Worm (Caenorhabditis elegans) whole organism, early embryonic: Measurements from ENCODE around the gene Y37D8A.25.

Experiments used
- B0310.2 ChIP-seq: sonication (generic microtip); optimal IDR thresholded peaks from 2 replicates; lab custom pipeline; 2016; ENCODE audit warnings: mild to moderate bottlenecking, missing genetic modification characterization, missing compliant biosample characterization
- F13C5.2 ChIP-seq: sonication (generic microtip); optimal IDR thresholded peaks from 2 replicates; lab custom pipeline; 2017; ENCODE audit warnings: mild to moderate bottlenecking, missing genetic modification characterization, inconsistent platforms, missing compliant biosample characterization
- aly-1 ChIP-seq: sonication (generic microtip); optimal IDR thresholded peaks from 2 replicates; lab custom pipeline; 2016; ENCODE audit warnings: missing genetic modification characterization, missing compliant biosample characterization
- ama-1 ChIP-seq: fragments of 150-350 bp; optimal IDR thresholded peaks from 2 replicates; lab custom pipeline; 2014
- ceh-13 ChIP-seq: fragments of 200-800 bp; sonication (Bioruptor generic); optimal IDR thresholded peaks from 2 replicates; lab custom pipeline; 2018; ENCODE audit warnings: mild to moderate bottlenecking, missing genetic modification characterization, missing compliant biosample characterization
- ceh-36 ChIP-seq: sonication (generic microtip); optimal IDR thresholded peaks from 2 replicates; lab custom pipeline; 2016; ENCODE audit warnings: missing genetic modification characterization, inconsistent platforms, missing compliant biosample characterization
- ets-7 ChIP-seq: sonication (generic microtip); optimal IDR thresholded peaks from 2 replicates; lab custom pipeline; 2016; ENCODE audit warnings: missing genotype, missing genetic modification characterization, missing compliant biosample characterization
- flt-1 ChIP-seq: fragments of 200-800 bp; sonication (Bioruptor generic); IDR thresholded peaks from 2 replicates; pipeline ENCODE4 v1.3.6; 2022; ENCODE audit warnings: missing genetic modification characterization, missing compliant biosample characterization
- hmbx-1 ChIP-seq: sonication (generic microtip); optimal IDR thresholded peaks from 2 replicates; lab custom pipeline; 2016; ENCODE audit warnings: mild to moderate bottlenecking, missing genetic modification characterization, missing compliant biosample characterization
- hmg-4 ChIP-seq: fragments of 200-800 bp; sonication (Bioruptor generic); optimal IDR thresholded peaks from 2 replicates; lab custom pipeline; 2018; ENCODE audit warnings: mild to moderate bottlenecking, missing genetic modification characterization, missing compliant biosample characterization
- hnd-1 ChIP-seq: sonication (generic microtip); optimal IDR thresholded peaks from 2 replicates; lab custom pipeline; 2016; ENCODE audit warnings: missing genetic modification characterization, missing compliant biosample characterization
- pes-1 ChIP-seq: fragments of 200-800 bp; sonication (Bioruptor generic); IDR thresholded peaks from 2 replicates; pipeline ENCODE4 v1.3.6; 2022; ENCODE audit warnings: missing genetic modification reagents, missing genetic modification characterization, missing compliant biosample characterization
- scrt-1 ChIP-seq: fragments of 200-800 bp; sonication (Bioruptor generic); IDR thresholded peaks from 2 replicates; pipeline ENCODE4 v1.3.6; 2022; ENCODE audit warnings: missing genetic modification characterization, missing compliant biosample characterization
- sea-1 ChIP-seq: fragments of 200-800 bp; sonication (Bioruptor generic); conservative IDR thresholded peaks from 2 replicates; pipeline ENCODE4 v1.3.6; 2022; ENCODE audit warnings: missing genetic modification characterization, missing compliant biosample characterization
- tbx-11 ChIP-seq: fragments of 200-800 bp; sonication (Bioruptor generic); IDR thresholded peaks from 2 replicates; pipeline ENCODE4 v1.3.6; 2022; ENCODE audit warnings: missing genetic modification characterization, missing compliant biosample characterization
- tbx-37 ChIP-seq: fragments of 200-800 bp; sonication (Bioruptor generic); conservative IDR thresholded peaks from 2 replicates; pipeline ENCODE4 v1.3.6; 2022; ENCODE audit warnings: missing genetic modification reagents, missing genetic modification characterization, missing compliant biosample characterization
- tra-4 ChIP-seq: sonication (generic microtip); optimal IDR thresholded peaks from 2 replicates; lab custom pipeline; 2017; ENCODE audit warnings: missing genetic modification characterization, missing compliant biosample characterization

The Y37D8A.25 gene

DNA sequence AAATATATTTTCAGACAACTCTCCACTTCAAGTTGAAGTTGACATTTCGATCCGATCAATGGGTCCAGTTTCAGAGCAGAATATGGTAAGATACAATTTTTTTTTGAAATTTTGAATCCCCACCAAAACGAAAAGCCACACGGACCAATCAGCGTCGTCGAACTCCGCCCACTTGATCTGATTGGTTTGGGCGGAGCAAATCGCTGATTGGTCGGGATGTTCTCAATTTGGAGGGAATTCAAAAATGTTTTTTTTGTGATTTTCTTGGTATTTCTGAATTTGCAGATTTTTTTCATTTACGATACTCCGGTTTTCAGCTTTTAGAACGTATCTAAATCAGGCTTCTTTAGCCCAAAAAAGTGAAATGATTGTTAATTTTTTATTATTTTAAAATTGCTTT lies 34.6 kb downstream of the Y37D8A.25 start:
- TF ChIP-seq B0310.2 (tag; lab: Kevin White, UChicago): no peak
- TF ChIP-seq tbx-37 (GFP tag; lab: Robert Waterston, UW): no peak
- no peak for TF ChIP-seq hmg-4 (GFP tag; lab: Kevin White, UChicago)
- no peak for TF ChIP-seq ama-1 (lab: Kevin White, UChicago)
- no peak for TF ChIP-seq sea-1 (GFP tag; lab: Robert Waterston, UW)
- TF ChIP-seq flt-1 (GFP tag; lab: Robert Waterston, UW): no peak
- no peak for TF ChIP-seq hnd-1 (tag; lab: Kevin White, UChicago)
- TF ChIP-seq F13C5.2 (tag; lab: Kevin White, UChicago): no peak
- TF ChIP-seq ets-7 (tag; lab: Kevin White, UChicago): no peak
- TF ChIP-seq hmbx-1 (tag; lab: Kevin White, UChicago): no peak

ce11 chrIII:12784854-12785253 lies 35.2 kb downstream of the Y37D8A.25 start, which contains the start of gene lgc-37:
Gene lgc-37 (plus strand): TSS chrIII:12785154.
- no peak for TF ChIP-seq flt-1 (GFP tag; lab: Robert Waterston, UW)
- no peak for TF ChIP-seq hnd-1 (tag; lab: Kevin White, UChicago)

- TF ChIP-seq tbx-11 (GFP tag; lab: Robert Waterston, UW): no peak
- TF ChIP-seq scrt-1 (GFP tag; lab: Robert Waterston, UW): no peak
- TF ChIP-seq F13C5.2 (tag; lab: Kevin White, UChicago): no peak
- no peak for TF ChIP-seq ceh-13
- no peak for TF ChIP-seq tra-4
- no peak for TF ChIP-seq sea-1 (GFP tag; lab: Robert Waterston, UW)
- no peak for TF ChIP-seq tbx-37 (GFP tag; lab: Robert Waterston, UW)
- TF ChIP-seq flt-1 (GFP tag; lab: Robert Waterston, UW): no peak
- no peak for TF ChIP-seq hmbx-1 (tag; lab: Kevin White, UChicago)
- TF ChIP-seq ama-1 (lab: Kevin White, UChicago): no peak
- TF ChIP-seq ets-7 (tag; lab: Kevin White, UChicago): no peak
- TF ChIP-seq hmg-4 (GFP tag; lab: Kevin White, UChicago): no peak
- TF ChIP-seq ceh-36 (tag; lab: Kevin White, UChicago): no peak
- TF ChIP-seq aly-1 (tag; lab: Kevin White, UChicago): no peak
- TF ChIP-seq B0310.2 (tag; lab: Kevin White, UChicago): no peak
- TF ChIP-seq pes-1 (GFP tag; lab: Robert Waterston, UW): no peak
- TF ChIP-seq hnd-1 (tag; lab: Kevin White, UChicago): no peak
Observed at ce11 chrIII:12783878-12784277, 36.2 kb downstream of the Y37D8A.25 start.

DNA sequence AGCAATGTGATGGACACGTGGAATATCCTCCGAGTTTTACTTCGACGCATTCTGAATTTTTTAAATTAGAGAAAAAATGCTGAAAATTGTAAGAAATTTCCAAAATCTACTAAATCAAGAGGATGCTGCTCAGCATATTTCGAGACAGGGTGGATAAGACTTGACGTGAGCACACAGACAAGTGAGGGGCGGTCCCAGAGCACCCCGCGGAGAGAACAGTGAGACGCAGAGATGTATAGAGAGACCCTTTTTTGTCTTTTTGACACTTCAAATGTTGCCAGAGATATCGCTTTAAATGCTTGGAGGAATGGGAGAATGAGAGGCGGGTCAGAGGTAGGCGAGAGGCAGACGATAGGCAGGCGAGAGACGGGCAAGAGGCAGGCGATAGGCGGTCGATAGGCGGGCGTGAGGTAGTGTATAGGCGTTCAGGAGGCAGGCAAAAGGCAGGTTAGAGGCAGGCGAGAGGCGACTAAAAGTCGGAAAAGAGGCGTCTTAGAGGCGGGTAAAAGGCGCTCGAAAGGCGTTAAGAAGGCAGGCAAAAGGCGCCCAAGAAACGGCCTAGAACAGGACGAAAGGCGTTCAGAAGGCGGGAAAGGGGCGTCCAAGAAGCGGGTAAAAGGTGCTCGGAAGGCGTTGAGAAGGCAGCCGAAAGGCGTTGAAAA lies 40.2 kb downstream of the Y37D8A.25 start, which contains the start of gene gab-1:
TSS of gene gab-1 (minus strand) at position 51 of the 662 bp plus-strand sequence.
- no peak for TF ChIP-seq B0310.2 (tag; lab: Kevin White, UChicago)

- TF ChIP-seq flt-1 (GFP tag; lab: Robert Waterston, UW): no peak
- no peak for TF ChIP-seq ceh-13
- no peak for TF ChIP-seq aly-1 (tag; lab: Kevin White, UChicago)
- TF ChIP-seq tbx-37 (GFP tag; lab: Robert Waterston, UW): no peak
- TF ChIP-seq ets-7 (tag; lab: Kevin White, UChicago): no peak
- TF ChIP-seq sea-1 (GFP tag; lab: Robert Waterston, UW): no peak
- TF ChIP-seq tbx-11 (GFP tag; lab: Robert Waterston, UW): no peak
- TF ChIP-seq hnd-1 (tag; lab: Kevin White, UChicago): no peak
- TF ChIP-seq ama-1 (lab: Kevin White, UChicago): no peak
- TF ChIP-seq tra-4: no peak
- no peak for TF ChIP-seq ceh-36 (tag; lab: Kevin White, UChicago)
- no peak for TF ChIP-seq pes-1 (GFP tag; lab: Robert Waterston, UW)
- no peak for TF ChIP-seq F13C5.2 (tag; lab: Kevin White, UChicago)
- no peak for TF ChIP-seq B0310.2 (tag; lab: Kevin White, UChicago)
- TF ChIP-seq hmbx-1 (tag; lab: Kevin White, UChicago): no peak
- no peak for TF ChIP-seq scrt-1 (GFP tag; lab: Robert Waterston, UW)
- no peak for TF ChIP-seq hmg-4 (GFP tag; lab: Kevin White, UChicago)
Observed at ce11 chrIII:12773753-12774152, 46.3 kb downstream of the Y37D8A.25 start.
